Fruit fly (Drosophila melanogaster): ENCODE data around the gene mip130.

Gene mip130

DNA sequence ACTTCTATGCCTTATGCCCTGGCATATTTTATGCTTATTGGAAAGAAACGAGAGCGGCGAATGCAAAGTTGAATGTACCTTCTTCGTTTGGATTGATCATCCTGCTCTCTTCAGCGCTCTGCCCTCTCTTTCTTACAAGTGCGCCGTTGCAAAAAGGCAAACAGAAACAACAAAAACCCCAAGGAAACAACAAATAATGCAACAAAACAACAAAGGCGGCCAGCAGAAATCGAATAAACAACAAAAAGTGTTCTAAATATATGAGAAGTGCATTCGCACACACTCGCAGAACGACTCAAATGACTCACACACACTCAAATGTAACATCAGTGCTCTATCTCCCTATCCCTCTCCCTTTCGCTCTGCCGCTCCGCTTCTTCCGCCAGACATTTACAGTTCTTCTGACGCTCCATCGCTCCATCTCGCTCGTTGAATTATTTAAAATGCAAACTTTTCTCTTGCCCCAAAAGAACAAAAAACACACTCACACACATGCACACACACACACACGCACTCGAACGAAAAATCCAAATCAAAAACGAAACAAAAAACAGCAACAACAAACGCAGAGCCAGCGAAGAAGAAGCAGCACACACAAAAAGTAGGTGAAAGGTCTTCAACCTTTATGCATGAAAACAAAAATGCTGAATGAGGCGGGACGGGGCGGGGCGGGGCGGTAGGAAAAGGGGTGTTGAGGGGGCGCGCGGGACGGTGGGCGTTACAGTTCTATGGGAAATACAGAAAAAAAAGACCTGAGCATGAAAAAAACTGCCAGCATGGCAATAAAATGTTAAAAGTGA is 58.1 kb downstream of the mip130 start (continued):
- peak; percentile 86 for TF ChIP-seq CG17385 (GFP tag; optimal IDR thresholded peaks at IDR 0.05)
- TF ChIP-seq sug (tag; optimal IDR thresholded peaks at IDR 0.05): peak; percentile 14
- TF ChIP-seq Aef1 (GFP tag; IDR thresholded peaks at IDR 0.05): 0 out of 3 replicates have a peak, but pooled peaks have one; percentile 16
- TF ChIP-seq CG13424 (tag; optimal IDR thresholded peaks at IDR 0.05): no peak
- no peak for TF ChIP-seq CG1603 (tag; optimal IDR thresholded peaks at IDR 0.05)
- no peak for TF ChIP-seq CG15696 (tag; optimal IDR thresholded peaks at IDR 0.05)
- TF ChIP-seq CG3281 (GFP tag; optimal IDR thresholded peaks at IDR 0.05): no peak
- no peak for TF ChIP-seq CG15479 (GFP tag; optimal IDR thresholded peaks at IDR 0.05)
- peak in 1 of 2 experiments; percentile 52 for TF ChIP-seq bsh (GFP tag; optimal IDR thresholded peaks at IDR 0.05)
- TF ChIP-seq hkb (optimal IDR thresholded peaks at IDR 0.05): no peak
- TF ChIP-seq hkb (GFP tag; IDR thresholded peaks at IDR 0.05): no peak
- TF ChIP-seq ERR (GFP tag; optimal IDR thresholded peaks at IDR 0.05): no peak
- no peak for TF ChIP-seq CG4282 (GFP tag; optimal IDR thresholded peaks at IDR 0.05)
- TF ChIP-seq Ets97D (GFP tag; optimal IDR thresholded peaks at IDR 0.05): no peak
- no peak for TF ChIP-seq CG1024 (GFP tag; IDR thresholded peaks at IDR 0.05)
- TF ChIP-seq Blimp-1 (GFP tag; optimal IDR thresholded peaks at IDR 0.05): peak; percentile 85
- no peak for TF ChIP-seq btn (GFP tag; optimal IDR thresholded peaks at IDR 0.05)
- no peak for TF ChIP-seq YL-1 (GFP tag; optimal IDR thresholded peaks at IDR 0.05)
- no peak for TF ChIP-seq ro (GFP tag; IDR thresholded peaks at IDR 0.05)
- TF ChIP-seq CG10147 (GFP tag; optimal IDR thresholded peaks at IDR 0.05): no peak
- no peak for TF ChIP-seq CG9609 (GFP tag; optimal IDR thresholded peaks at IDR 0.05)
- TF ChIP-seq CG9215 (GFP tag; IDR thresholded peaks at IDR 0.05): no peak
- TF ChIP-seq trh (GFP tag; optimal IDR thresholded peaks at IDR 0.05): no peak
- TF ChIP-seq CG12219 (GFP tag; optimal IDR thresholded peaks at IDR 0.05): no peak
- TF ChIP-seq CG32772 (GFP tag; IDR thresholded peaks at IDR 0.05): peak; percentile 76
- TF ChIP-seq HLH54F (GFP tag; optimal IDR thresholded peaks at IDR 0.05): no peak
- TF ChIP-seq chinmo (GFP tag; IDR thresholded peaks at IDR 0.05; ENCODE audit: partially characterized antibody): peak; percentile 70; the same call in 1 of the 4 replicates
- TF ChIP-seq grau (tag; optimal IDR thresholded peaks at IDR 0.05): no peak
- TF ChIP-seq Chrac-16 (GFP tag; optimal IDR thresholded peaks at IDR 0.05): no peak
- no peak for TF ChIP-seq Atf3 (GFP tag; optimal IDR thresholded peaks at IDR 0.05)
- peak; percentile 79 for TF ChIP-seq cg (GFP tag; optimal IDR thresholded peaks at IDR 0.05)
- TF ChIP-seq CG18599 (GFP tag; optimal IDR thresholded peaks at IDR 0.05): no peak
- TF ChIP-seq kni (GFP tag; optimal IDR thresholded peaks at IDR 0.05): peak; percentile 56
- TF ChIP-seq maf-S (GFP tag; optimal IDR thresholded peaks at IDR 0.05): no peak
- no peak for TF ChIP-seq H15 (GFP tag; IDR thresholded peaks at IDR 0.05)
- TF ChIP-seq sr (GFP tag; IDR thresholded peaks at IDR 0.05): peak; percentile 93
- TF ChIP-seq CG34422 (GFP tag; IDR thresholded peaks at IDR 0.05): no peak
- no peak for TF ChIP-seq sc (optimal IDR thresholded peaks at IDR 0.05)
- no peak for TF ChIP-seq sc (GFP tag; optimal IDR thresholded peaks at IDR 0.05)
- no peak for TF ChIP-seq CG17802 (tag; optimal IDR thresholded peaks at IDR 0.05)
- TF ChIP-seq nom (GFP tag; optimal IDR thresholded peaks at IDR 0.05): peak; percentile 15
- TF ChIP-seq CG13287 (GFP tag; IDR thresholded peaks at IDR 0.05; ENCODE audit: partially characterized antibody): no peak
- TF ChIP-seq cwo (GFP tag; optimal IDR thresholded peaks at IDR 0.05): no peak
- TF ChIP-seq Hr78 (GFP tag; optimal IDR thresholded peaks at IDR 0.05): peak in 1 of 2 experiments; percentile 84
- no peak for TF ChIP-seq NC2β (GFP tag; optimal IDR thresholded peaks at IDR 0.05)
- TF ChIP-seq ranshi (GFP tag; IDR thresholded peaks at IDR 0.05): no peak
- no peak for TF ChIP-seq CG10979 (tag; optimal IDR thresholded peaks at IDR 0.05)
- peak; percentile 35 for TF ChIP-seq sd (tag; optimal IDR thresholded peaks at IDR 0.05)
- TF ChIP-seq CG10321 (GFP tag; IDR thresholded peaks at IDR 0.05): no peak
